Worm (Caenorhabditis elegans) whole organism, L3 larva: ENCODE measurements around the gene unc-25.

Source experiments
- R02D3.7 ChIP-seq: fragments of 150-350 bp; optimal IDR thresholded peaks from 2 replicates; lab custom pipeline; 2014; ENCODE audit warnings: missing biosample characterization, missing genetic modification characterization
- ZK546.5 ChIP-seq: sonication (generic microtip); optimal IDR thresholded peaks from 2 replicates; lab custom pipeline; 2017; ENCODE audit warnings: missing biosample characterization, missing genetic modification characterization
- aly-2 ChIP-seq: fragments of 150-350 bp; optimal IDR thresholded peaks from 2 replicates; lab custom pipeline; 2014; ENCODE audit warnings: missing biosample characterization, missing genetic modification characterization
- ama-1 ChIP-seq: fragments of 150-350 bp; optimal IDR thresholded peaks from 2 replicates; lab custom pipeline; 2018
- ceh-28 ChIP-seq: fragments of 150-350 bp; optimal IDR thresholded peaks from 2 replicates; lab custom pipeline; 2014; ENCODE audit warnings: missing biosample characterization, missing genetic modification reagents, missing genetic modification characterization
- ceh-9 ChIP-seq: sonication (generic microtip); optimal IDR thresholded peaks from 2 replicates; lab custom pipeline; 2018; ENCODE audit warnings: missing biosample characterization, missing genetic modification characterization
- daf-12 ChIP-seq: fragments of 150-350 bp; optimal IDR thresholded peaks from 2 replicates; lab custom pipeline; 2014; ENCODE audit warnings: missing biosample characterization, missing genetic modification reagents, missing genetic modification characterization
- egl-27 ChIP-seq: sonication (generic microtip); optimal IDR thresholded peaks from 4 replicates; lab custom pipeline; 2017; ENCODE audit warnings: missing biosample characterization, missing genetic modification reagents, missing genetic modification characterization
- egl-5 ChIP-seq: fragments of 150-350 bp; optimal IDR thresholded peaks from 2 replicates; lab custom pipeline; 2017; ENCODE audit warnings: missing biosample characterization, missing genetic modification reagents, missing genetic modification characterization, inconsistent platforms
- elt-2 ChIP-seq: sonication (generic microtip); optimal IDR thresholded peaks from 2 replicates; lab custom pipeline; 2016; ENCODE audit warnings: missing genetic modification reagents, mild to moderate bottlenecking, missing genetic modification characterization, missing compliant biosample characterization
- eor-1 ChIP-seq, 2 experiments: fragments of 150-350 bp; optimal IDR thresholded peaks; 2 replicates each; lab custom pipeline; 2014 to 2018; ENCODE audit warnings: missing biosample characterization in 2 of 2, missing genetic modification characterization in 2 of 2
- fkh-10 ChIP-seq: sonication (generic microtip); optimal IDR thresholded peaks from 2 replicates; lab custom pipeline; 2017; ENCODE audit warnings: missing biosample characterization, missing genetic modification reagents, missing genetic modification characterization
- fkh-2 ChIP-seq: fragments of 150-350 bp; optimal IDR thresholded peaks from 2 replicates; lab custom pipeline; 2014; ENCODE audit warnings: missing biosample characterization, missing genetic modification reagents, missing genetic modification characterization
- hmg-11 ChIP-seq: sonication (generic microtip); optimal IDR thresholded peaks from 2 replicates; lab custom pipeline; 2016; ENCODE audit warnings: missing genetic modification characterization, missing compliant biosample characterization
- jun-1 ChIP-seq: fragments of 150-350 bp; optimal IDR thresholded peaks from 2 replicates; lab custom pipeline; 2014; ENCODE audit warnings: missing biosample characterization, missing genetic modification reagents, missing genetic modification characterization
- lin-39 ChIP-seq: fragments of 150-350 bp; optimal IDR thresholded peaks from 2 replicates; lab custom pipeline; 2018; ENCODE audit warnings: missing biosample characterization, missing genetic modification reagents, missing genetic modification characterization
- lsy-12 ChIP-seq: sonication (generic microtip); optimal IDR thresholded peaks from 2 replicates; lab custom pipeline; 2016; ENCODE audit warnings: mild to moderate bottlenecking, missing genetic modification characterization, missing compliant biosample characterization
- nfya-1 ChIP-seq: sonication (generic microtip); optimal IDR thresholded peaks from 2 replicates; lab custom pipeline; 2017; ENCODE audit warnings: missing genetic modification characterization, mild to moderate bottlenecking, missing compliant biosample characterization, antibody characterized with exemption, moderate library complexity; ENCODE audit not compliant: insufficient read depth
- nhr-11 ChIP-seq: fragments of 150-350 bp; optimal IDR thresholded peaks from 2 replicates; lab custom pipeline; 2014; ENCODE audit warnings: missing biosample characterization, missing genetic modification characterization
- nhr-12 ChIP-seq: fragments of 150-350 bp; optimal IDR thresholded peaks from 2 replicates; lab custom pipeline; 2014; ENCODE audit warnings: missing biosample characterization, missing genetic modification characterization
- nhr-237 ChIP-seq: fragments of 150-350 bp; optimal IDR thresholded peaks from 2 replicates; lab custom pipeline; 2014; ENCODE audit warnings: missing biosample characterization, missing genetic modification characterization
- nhr-25 ChIP-seq: sonication (generic microtip); optimal IDR thresholded peaks from 2 replicates; lab custom pipeline; 2017; ENCODE audit warnings: missing biosample characterization, missing genetic modification characterization
- nhr-28 ChIP-seq: fragments of 150-350 bp; optimal IDR thresholded peaks from 2 replicates; lab custom pipeline; 2014; ENCODE audit warnings: missing biosample characterization, missing genetic modification characterization
- nhr-43 ChIP-seq: sonication (generic microtip); optimal IDR thresholded peaks from 2 replicates; lab custom pipeline; 2016; ENCODE audit warnings: mild to moderate bottlenecking, missing genetic modification characterization, missing compliant biosample characterization; ENCODE audit not compliant: poor library complexity, severe bottlenecking
- nhr-67 ChIP-seq: fragments of 150-350 bp; optimal IDR thresholded peaks from 2 replicates; lab custom pipeline; 2014; ENCODE audit warnings: missing biosample characterization, missing genetic modification characterization
- nhr-76 ChIP-seq: fragments of 150-350 bp; sonication (generic microtip); optimal IDR thresholded peaks from 5 replicates; lab custom pipeline; 2014; ENCODE audit warnings: missing biosample characterization, missing genetic modification characterization
- nhr-77 ChIP-seq: fragments of 150-350 bp; optimal IDR thresholded peaks from 2 replicates; lab custom pipeline; 2014; ENCODE audit warnings: missing biosample characterization, missing genetic modification characterization
- pha-4 ChIP-seq: fragments of 150-350 bp; optimal IDR thresholded peaks from 2 replicates; lab custom pipeline; 2014; ENCODE audit warnings: missing biosample characterization, missing genetic modification reagents, missing genetic modification characterization
- sea-2 ChIP-seq: fragments of 150-350 bp; sonication (generic microtip); optimal IDR thresholded peaks from 4 replicates; lab custom pipeline; 2014; ENCODE audit warnings: missing biosample characterization, missing genetic modification reagents, missing genetic modification characterization
- skn-1 ChIP-seq: fragments of 150-350 bp; optimal IDR thresholded peaks from 2 replicates; lab custom pipeline; 2014; ENCODE audit warnings: missing biosample characterization, missing genetic modification characterization
- snpc-4 ChIP-seq: fragments of 150-350 bp; optimal IDR thresholded peaks from 2 replicates; lab custom pipeline; 2014; ENCODE audit warnings: missing biosample characterization, missing genetic modification characterization
- tbx-2 ChIP-seq: sonication (generic microtip); optimal IDR thresholded peaks from 2 replicates; lab custom pipeline; 2016; ENCODE audit warnings: mild to moderate bottlenecking, missing genetic modification characterization, missing compliant biosample characterization
- unc-39 ChIP-seq: sonication (generic microtip); optimal IDR thresholded peaks from 4 replicates; lab custom pipeline; 2017; ENCODE audit warnings: missing biosample characterization, missing genetic modification characterization
- unc-62 ChIP-seq: fragments of 150-350 bp; sonication (generic microtip); optimal IDR thresholded peaks from 4 replicates; lab custom pipeline; 2014; ENCODE audit warnings: missing biosample characterization, missing genetic modification reagents, missing genetic modification characterization
- zag-1 ChIP-seq: fragments of 150-350 bp; optimal IDR thresholded peaks from 2 replicates; lab custom pipeline; 2014; ENCODE audit warnings: missing biosample characterization, missing genetic modification characterization
- ztf-11 ChIP-seq: fragments of 150-350 bp; optimal IDR thresholded peaks from 2 replicates; lab custom pipeline; 2014; ENCODE audit warnings: missing biosample characterization, missing genetic modification characterization
- ztf-4 ChIP-seq: fragments of 150-350 bp; optimal IDR thresholded peaks from 2 replicates; lab custom pipeline; 2014; ENCODE audit warnings: missing biosample characterization, missing genetic modification characterization

unc-25 gene

ce11 chrIII:12904987-12905541, 37.4 kb upstream of the unc-25 start, which contains the start of gene cox-5A (continued):
- TF ChIP-seq nhr-237 (tag; lab: Kevin White, UChicago) = peak; percentile 26
- TF ChIP-seq fkh-10 = peak; percentile 98
- peak; percentile 100 for TF ChIP-seq nfya-1 (tag; lab: Kevin White, UChicago)
- TF ChIP-seq zag-1 = peak; percentile 85
- peak; percentile 94 for TF ChIP-seq elt-2 (tag; lab: Kevin White, UChicago)
- peak; percentile 37 for TF ChIP-seq fkh-2 (tag; lab: Kevin White, UChicago)
- TF ChIP-seq, all 47 proteins: peak for 43

- TF ChIP-seq ceh-28 (peak; percentile 63), nhr-11 (tag; lab: Kevin White, UChicago) (peak; percentile 42), aly-2 (tag; lab: Kevin White, UChicago) (peak; percentile 86), ztf-11 (tag; lab: Kevin White, UChicago) (no peak), lsy-12 (tag; lab: Kevin White, UChicago) (peak; percentile 22), ztf-4 (tag; lab: Kevin White, UChicago) (no peak), pha-4 (peak; percentile 2), tbx-2 (tag; lab: Kevin White, UChicago) (peak; percentile 12), elt-2 (tag; lab: Kevin White, UChicago) (peak; percentile 37), R02D3.7 (tag; lab: Kevin White, UChicago) (peak; percentile 46), nhr-43 (peak; percentile 87), ama-1 (lab: Kevin White, UChicago) (peak; percentile 70), lin-39 (tag; lab: Kevin White, UChicago) (peak; percentile 44), nhr-28 (tag; lab: Kevin White, UChicago) (no peak)
Measured at ce11 chrIII:12906611-12907037, 35.8 kb upstream of the unc-25 start.

- TF ChIP-seq aly-2 (tag; lab: Kevin White, UChicago) (no peak), snpc-4 (no peak), skn-1 (no peak), eor-1 (tag; optimal IDR thresholded peaks at IDR 0.05; lab: Kevin White, UChicago) (no peak), zag-1 (no peak), ztf-4 (tag; lab: Kevin White, UChicago) (no peak), egl-27 (tag; lab: Kevin White, UChicago) (no peak), nhr-76 (tag; lab: Kevin White, UChicago) (no peak), lsy-12 (tag; lab: Kevin White, UChicago) (no peak), tbx-2 (tag; lab: Kevin White, UChicago) (no peak), nhr-11 (tag; lab: Kevin White, UChicago) (no peak), ceh-28 (no peak), lin-39 (tag; lab: Kevin White, UChicago) (no peak)
Measured at ce11 chrIII:12907218-12907617, 35.2 kb upstream of the unc-25 start.

ce11 chrIII:12910365-12910764, 32.1 kb upstream of the unc-25 start, which contains the start of gene flp-14:
Gene flp-14, plus strand, starts transcription at chrIII:12910510.
- TF ChIP-seq nhr-43 (no peak), ama-1 (lab: Kevin White, UChicago) (no peak), lsy-12 (tag; lab: Kevin White, UChicago) (no peak), ZK546.5 (no peak), egl-5 (tag; lab: Kevin White, UChicago) (no peak), aly-2 (tag; lab: Kevin White, UChicago) (no peak), unc-62 (GFP tag; lab: Kevin White, UChicago) (no peak)

ce11 chrIII:12916459-12916858, 26.0 kb upstream of the unc-25 start:
- TF ChIP-seq nhr-67 (tag; lab: Kevin White, UChicago) (no peak), jun-1 (tag; lab: Kevin White, UChicago) (no peak), nhr-12 (no peak), nfya-1 (tag; lab: Kevin White, UChicago) (no peak), nhr-77 (tag; lab: Kevin White, UChicago) (no peak), unc-39 (tag; lab: Kevin White, UChicago) (no peak), hmg-11 (tag; lab: Kevin White, UChicago) (no peak), ztf-11 (tag; lab: Kevin White, UChicago) (no peak), R02D3.7 (tag; lab: Kevin White, UChicago) (no peak), elt-2 (tag; lab: Kevin White, UChicago) (no peak), egl-27 (tag; lab: Kevin White, UChicago) (no peak), ceh-9 (tag; lab: Kevin White, UChicago) (no peak), daf-12 (tag; lab: Kevin White, UChicago) (no peak), nhr-25 (tag; lab: Kevin White, UChicago) (no peak), sea-2 (GFP tag; lab: Kevin White, UChicago) (no peak), nhr-76 (tag; lab: Kevin White, UChicago) (no peak), ceh-28 (no peak), ztf-4 (tag; lab: Kevin White, UChicago) (no peak)
